Fruit fly (Drosophila melanogaster) whole organism, embryonic: ENCODE measurements around the gene ple.

Experiments used
- Aef1 ChIP-seq: fragments of 200-800 bp; sonication (Bioruptor generic); IDR thresholded peaks from 3 replicates; pipeline ENCODE4 v1.3.6; 2022; ENCODE audit warnings: missing biosample characterization, missing genetic modification characterization
- B-H1 ChIP-seq: fragments of 200-800 bp; sonication (Bioruptor generic); IDR thresholded peaks from 3 replicates; pipeline ENCODE4 v1.3.6; 2022; ENCODE audit warnings: missing biosample characterization, missing genetic modification characterization
- Bdp1 ChIP-seq: fragments of 200-800 bp; sonication (Bioruptor generic); optimal IDR thresholded peaks from 3 replicates; lab custom pipeline; 2016; ENCODE audit warnings: missing biosample characterization, missing genetic modification characterization
- Blimp-1 ChIP-seq: fragments of 200-800 bp; sonication (Bioruptor generic); optimal IDR thresholded peaks from 3 replicates; lab custom pipeline; 2018; ENCODE audit warnings: missing biosample characterization, missing genetic modification characterization, mild to moderate bottlenecking, moderate library complexity, missing genetic modification reagents
- CG10267 ChIP-seq: fragments of 200-800 bp; sonication (Bioruptor generic); optimal IDR thresholded peaks from 2 replicates; lab custom pipeline; 2018; ENCODE audit warnings: missing biosample characterization, mild to moderate bottlenecking, missing genetic modification characterization, moderate library complexity
- CG10431 ChIP-seq: fragments of 200-800 bp; sonication (Bioruptor generic); optimal IDR thresholded peaks from 3 replicates; lab custom pipeline; 2018; ENCODE audit warnings: missing biosample characterization, mild to moderate bottlenecking, missing genetic modification characterization
- CG13775 ChIP-seq: fragments of 200-800 bp; sonication (Bioruptor generic); optimal IDR thresholded peaks from 3 replicates; lab custom pipeline; 2017; ENCODE audit warnings: missing biosample characterization, mild to moderate bottlenecking, missing genetic modification characterization
- CG13894 ChIP-seq: fragments of 200-800 bp; sonication (Bioruptor generic); optimal IDR thresholded peaks from 3 replicates; lab custom pipeline; 2018; ENCODE audit warnings: missing biosample characterization, mild to moderate bottlenecking, missing genetic modification characterization, moderate library complexity
- CG14050 ChIP-seq: fragments of 200-800 bp; sonication (Bioruptor generic); IDR thresholded peaks from 3 replicates; pipeline ENCODE4 v1.3.6; 2022; ENCODE audit warnings: missing biosample characterization, missing genetic modification characterization
- CG15601 ChIP-seq: fragments of 200-800 bp; sonication (Bioruptor generic); optimal IDR thresholded peaks from 3 replicates; lab custom pipeline; 2019; ENCODE audit warnings: missing biosample characterization, mild to moderate bottlenecking, missing genetic modification characterization, moderate library complexity
- CG17186 ChIP-seq: fragments of 200-800 bp; sonication (Bioruptor generic); optimal IDR thresholded peaks from 3 replicates; lab custom pipeline; 2017; ENCODE audit warnings: missing biosample characterization, missing genetic modification reagents, missing genetic modification characterization
- CG17912 ChIP-seq: fragments of 200-800 bp; sonication (Bioruptor generic); optimal IDR thresholded peaks from 2 replicates; lab custom pipeline; 2018; ENCODE audit warnings: missing biosample characterization, mild to moderate bottlenecking, missing genetic modification characterization
- CG1832 ChIP-seq: fragments of 200-800 bp; sonication (Bioruptor generic); optimal IDR thresholded peaks from 2 replicates; lab custom pipeline; 2017; ENCODE audit warnings: missing biosample characterization, mild to moderate bottlenecking, missing genetic modification characterization, inconsistent platforms
- CG32532 ChIP-seq: fragments of 200-800 bp; sonication (Bioruptor generic); IDR thresholded peaks from 2 replicates; pipeline ENCODE4 v1.3.6; 2022; ENCODE audit warnings: missing biosample characterization, missing genetic modification characterization
- CG3726 ChIP-seq: fragments of 200-800 bp; sonication (Bioruptor generic); IDR thresholded peaks from 3 replicates; pipeline ENCODE4, ENCODE4 v1.3.6; 2022; ENCODE audit warnings: missing biosample characterization, missing genetic modification characterization
- CG4854 ChIP-seq: fragments of 200-800 bp; sonication (Bioruptor generic); optimal IDR thresholded peaks from 2 replicates; lab custom pipeline; 2016; ENCODE audit warnings: missing biosample characterization, missing genetic modification characterization, inconsistent platforms
- CG6175 ChIP-seq: fragments of 200-800 bp; sonication (Bioruptor generic); IDR thresholded peaks from 3 replicates; pipeline ENCODE4 v1.3.6; 2022; ENCODE audit warnings: missing biosample characterization, missing genetic modification characterization
- CG6654 ChIP-seq: fragments of 200-800 bp; sonication (Bioruptor generic); optimal IDR thresholded peaks from 2 replicates; lab custom pipeline; 2017; ENCODE audit warnings: missing biosample characterization, mild to moderate bottlenecking, missing genetic modification characterization
- CG9932 ChIP-seq: fragments of 200-800 bp; sonication (Bioruptor generic); IDR thresholded peaks from 2 replicates; pipeline ENCODE4 v1.3.6; 2022; ENCODE audit warnings: missing biosample characterization, missing genetic modification characterization
- Fer1 ChIP-seq: fragments of 200-800 bp; sonication (Bioruptor generic); optimal IDR thresholded peaks from 2 replicates; lab custom pipeline; 2017; ENCODE audit warnings: missing biosample characterization, mild to moderate bottlenecking, missing genetic modification characterization
- HLH3B ChIP-seq: fragments of 200-800 bp; sonication (Bioruptor generic); IDR thresholded peaks from 2 replicates; pipeline ENCODE4 v1.3.6; 2022; ENCODE audit warnings: missing biosample characterization, missing genetic modification characterization
- HmgD ChIP-seq: fragments of 200-800 bp; sonication (Bioruptor generic); optimal IDR thresholded peaks from 3 replicates; lab custom pipeline; 2016; ENCODE audit warnings: missing biosample characterization, missing genetic modification characterization
- Hsf ChIP-seq: fragments of 200-800 bp; sonication (Bioruptor generic); optimal IDR thresholded peaks from 3 replicates; lab custom pipeline; 2016; ENCODE audit warnings: missing biosample characterization, missing genetic modification characterization
- Mrtf ChIP-seq: fragments of 200-800 bp; sonication (Bioruptor generic); IDR thresholded peaks from 3 replicates; pipeline ENCODE4 v1.3.6; 2022; ENCODE audit warnings: missing biosample characterization, missing genetic modification characterization
- PHDP ChIP-seq: fragments of 200-800 bp; sonication (Bioruptor generic); optimal IDR thresholded peaks from 3 replicates; lab custom pipeline; 2018; ENCODE audit warnings: missing biosample characterization, mild to moderate bottlenecking, missing genetic modification characterization, moderate library complexity
- Ravus ChIP-seq: fragments of 200-800 bp; sonication (Bioruptor generic); IDR thresholded peaks from 2 replicates; pipeline ENCODE4 v1.3.6; 2022; ENCODE audit warnings: missing biosample characterization, missing genetic modification characterization
- Tbp ChIP-seq: fragments of >200 bp; optimal IDR thresholded peaks from 2 replicates; lab custom pipeline; 2018; ENCODE audit warnings: missing biosample characterization, missing genetic modification characterization
- ac ChIP-seq: fragments of 200-800 bp; sonication (Bioruptor generic); optimal IDR thresholded peaks from 3 replicates; lab custom pipeline; 2017; ENCODE audit warnings: missing biosample characterization, mild to moderate bottlenecking, missing genetic modification characterization
- az2 ChIP-seq: fragments of 200-800 bp; sonication (Bioruptor generic); optimal IDR thresholded peaks from 3 replicates; lab custom pipeline; 2016; ENCODE audit warnings: missing biosample characterization, missing genetic modification characterization
- bowl ChIP-seq: fragments of 200-800 bp; sonication (Bioruptor generic); IDR thresholded peaks from 2 replicates; pipeline ENCODE4 v1.3.6; 2022; ENCODE audit warnings: missing biosample characterization, missing genetic modification characterization
- br ChIP-seq: fragments of >200 bp; optimal IDR thresholded peaks from 2 replicates; lab custom pipeline; 2017
- cad ChIP-seq: fragments of >200 bp; optimal IDR thresholded peaks from 2 replicates; lab custom pipeline; 2017; ENCODE audit warnings: missing biosample characterization, missing genetic modification characterization
- chm ChIP-seq: fragments of 200-800 bp; sonication (Bioruptor generic); IDR thresholded peaks from 2 replicates; pipeline ENCODE4 v1.3.6; 2022; ENCODE audit warnings: missing biosample characterization, missing genetic modification characterization
- cwo ChIP-seq: fragments of 200-800 bp; sonication (Bioruptor generic); optimal IDR thresholded peaks from 3 replicates; lab custom pipeline; 2017; ENCODE audit warnings: missing biosample characterization, missing genetic modification characterization, mild to moderate bottlenecking, moderate library complexity, missing genetic modification reagents
- danr ChIP-seq: fragments of 200-800 bp; sonication (Bioruptor generic); IDR thresholded peaks from 2 replicates; pipeline ENCODE4 v1.3.6; 2022; ENCODE audit warnings: missing biosample characterization, missing genetic modification characterization
- dmrt11E ChIP-seq: fragments of 200-800 bp; sonication (Bioruptor generic); optimal IDR thresholded peaks from 3 replicates; lab custom pipeline; 2018; ENCODE audit warnings: missing biosample characterization, mild to moderate bottlenecking, missing genetic modification characterization, moderate library complexity
- en ChIP-seq: fragments of 200-800 bp; sonication (Bioruptor generic); optimal IDR thresholded peaks from 2 replicates; lab custom pipeline; 2016; ENCODE audit warnings: missing biosample characterization, missing genetic modification characterization
- eve ChIP-seq, 2 experiments: fragments of >200 bp; optimal IDR thresholded peaks; 2 replicates each; lab custom pipeline; 2017; ENCODE audit warnings: missing biosample characterization in 2 of 2, missing genetic modification characterization in 2 of 2
- fd3F ChIP-seq: fragments of 200-800 bp; sonication (Bioruptor generic); optimal IDR thresholded peaks from 2 replicates; lab custom pipeline; 2018; ENCODE audit warnings: missing biosample characterization, mild to moderate bottlenecking, missing genetic modification characterization, moderate library complexity
- gsb-n ChIP-seq: fragments of 200-800 bp; sonication (Bioruptor generic); optimal IDR thresholded peaks from 3 replicates; lab custom pipeline; 2018; ENCODE audit warnings: missing biosample characterization, mild to moderate bottlenecking, missing genetic modification characterization
- hbn ChIP-seq: fragments of 200-800 bp; sonication (Bioruptor generic); IDR thresholded peaks from 2 replicates; pipeline ENCODE4 v1.3.6; 2022; ENCODE audit warnings: missing biosample characterization, missing genetic modification characterization; ENCODE audit not compliant: partially characterized antibody
- inv ChIP-seq: fragments of 200-800 bp; sonication (Bioruptor generic); IDR thresholded peaks from 2 replicates; pipeline ENCODE4 v1.3.6; 2022; ENCODE audit warnings: missing biosample characterization, missing genetic modification characterization; ENCODE audit not compliant: partially characterized antibody
- jigr1 ChIP-seq: fragments of 200-800 bp; sonication (Bioruptor generic); IDR thresholded peaks from 3 replicates; pipeline ENCODE4 v1.3.6; 2022; ENCODE audit warnings: missing biosample characterization, missing genetic modification characterization
- jing ChIP-seq: fragments of 200-800 bp; sonication (Bioruptor generic); optimal IDR thresholded peaks from 2 replicates; lab custom pipeline; 2018; ENCODE audit warnings: missing biosample characterization, mild to moderate bottlenecking, missing genetic modification characterization
- lab ChIP-seq: fragments of 200-800 bp; sonication (Bioruptor generic); optimal IDR thresholded peaks from 3 replicates; lab custom pipeline; 2017; ENCODE audit warnings: missing biosample characterization, missing genetic modification characterization, mild to moderate bottlenecking, moderate library complexity, missing genetic modification reagents
- lilli ChIP-seq: fragments of 200-800 bp; sonication (Bioruptor generic); optimal IDR thresholded peaks from 3 replicates; lab custom pipeline; 2016; ENCODE audit warnings: missing biosample characterization, missing genetic modification characterization
- odd ChIP-seq: fragments of 200-800 bp; sonication (Bioruptor generic); optimal IDR thresholded peaks from 2 replicates; lab custom pipeline; 2017; ENCODE audit warnings: missing biosample characterization, mild to moderate bottlenecking, missing genetic modification characterization
- sd ChIP-seq: fragments of 200-800 bp; sonication (Bioruptor generic); optimal IDR thresholded peaks from 3 replicates; lab custom pipeline; 2018; ENCODE audit warnings: missing biosample characterization, mild to moderate bottlenecking, missing genetic modification characterization, moderate library complexity
- tin ChIP-seq: fragments of 200-800 bp; sonication (Bioruptor generic); optimal IDR thresholded peaks from 3 replicates; lab custom pipeline; 2016; ENCODE audit warnings: missing biosample characterization, missing genetic modification characterization
- vnd ChIP-seq: fragments of 200-800 bp; sonication (Bioruptor generic); IDR thresholded peaks from 3 replicates; pipeline ENCODE4 v1.3.6; 2022; ENCODE audit warnings: missing biosample characterization, missing genetic modification characterization; ENCODE audit not compliant: partially characterized antibody
- zen2 ChIP-seq: fragments of 200-800 bp; sonication (Bioruptor generic); IDR thresholded peaks from 3 replicates; pipeline ENCODE4 v1.3.6; 2022; ENCODE audit warnings: missing biosample characterization, missing genetic modification characterization; ENCODE audit not compliant: partially characterized antibody

Gene ple

DNA sequence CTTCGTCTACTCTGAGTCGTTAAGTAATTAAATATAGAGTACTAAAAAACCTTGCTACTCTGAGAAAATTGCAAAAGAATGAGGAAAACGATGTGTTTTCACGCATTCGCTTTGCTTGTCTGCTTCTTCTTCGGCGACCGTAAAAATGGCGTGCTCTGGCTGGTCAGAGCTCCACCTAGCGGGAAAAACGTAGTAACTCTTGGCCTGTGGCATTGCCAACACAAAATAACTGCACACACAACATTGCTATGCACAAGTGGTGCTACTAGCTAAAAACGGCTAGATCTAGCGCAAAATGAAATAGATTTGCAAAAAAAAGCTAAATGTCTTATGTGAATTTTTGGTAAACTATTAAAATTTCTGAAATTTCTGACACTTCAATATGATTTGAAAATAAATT is 27.8 kb upstream of the ple start (continued):
- TF ChIP-seq CG32532 (GFP tag; lab: Robert Waterston, UW) (peak; percentile 78), Ravus (GFP tag; lab: Robert Waterston, UW) (no peak), Hsf (GFP tag; lab: Kevin White, UChicago) (peak; percentile 55), CG10431 (GFP tag; lab: Kevin White, UChicago) (peak; percentile 100), dmrt11E (tag; lab: Kevin White, UChicago) (peak; percentile 34), inv (no peak), lab (GFP tag; lab: Kevin White, UChicago) (peak; percentile 43), lilli (peak; percentile 65), CG15601 (tag; lab: Kevin White, UChicago) (peak; percentile 8), B-H1 (GFP tag; lab: Robert Waterston, UW) (no peak; the same call in 2 of the 3 replicates), CG3726 (GFP tag; lab: Robert Waterston, UW) (no peak), sd (peak; percentile 93), Tbp (GFP tag; lab: Kevin White, UChicago) (no peak), bowl (GFP tag; lab: Robert Waterston, UW) (peak; percentile 62; the same call in 1 of the 2 replicates), cwo (no peak), chm (0 out of 2 replicates have a peak, but pooled peaks have one; percentile 56), fd3F (GFP tag; lab: Kevin White, UChicago) (peak; percentile 16), odd (no peak), Fer1 (GFP tag; lab: Kevin White, UChicago) (peak; percentile 30), Aef1 (GFP tag; lab: Robert Waterston, UW) (peak; percentile 30; the same call in 1 of the 3 replicates), CG17186 (GFP tag; lab: Kevin White, UChicago) (no peak), danr (GFP tag; lab: Robert Waterston, UW) (no peak), HmgD (GFP tag; lab: Kevin White, UChicago) (peak; percentile 20), CG1832 (GFP tag; lab: Kevin White, UChicago) (no peak), jigr1 (GFP tag; lab: Robert Waterston, UW) (peak; percentile 17; the same call in 1 of the 3 replicates), CG4854 (peak; percentile 12), Blimp-1 (GFP tag; lab: Kevin White, UChicago) (peak; percentile 4), Mrtf (GFP tag; lab: Robert Waterston, UW) (no peak; the same call in 2 of the 3 replicates), jing (GFP tag; lab: Kevin White, UChicago) (no peak), CG13775 (peak; percentile 11), CG6175 (GFP tag; lab: Robert Waterston, UW) (peak; percentile 16; the same call in 1 of the 3 replicates), CG13894 (tag; lab: Kevin White, UChicago) (peak; percentile 64), hbn (GFP tag; lab: Robert Waterston, UW) (0 out of 2 replicates have a peak, but pooled peaks have one; percentile 19), vnd (GFP tag; lab: Robert Waterston, UW) (no peak), zen2 (GFP tag; lab: Robert Waterston, UW) (no peak), CG9932 (GFP tag; lab: Robert Waterston, UW) (peak; percentile 84), PHDP (tag; lab: Kevin White, UChicago) (peak; percentile 40), ac (GFP tag; lab: Kevin White, UChicago) (no peak), Bdp1 (GFP tag; lab: Kevin White, UChicago) (no peak), en (GFP tag; lab: Kevin White, UChicago) (no peak), CG17912 (GFP tag; lab: Kevin White, UChicago) (peak; percentile 76), CG6654 (no peak), CG14050 (GFP tag; lab: Robert Waterston, UW) (peak; percentile 35; the same call in 1 of the 3 replicates), tin (GFP tag; lab: Kevin White, UChicago) (peak; percentile 40), CG10267 (tag; lab: Kevin White, UChicago) (peak; percentile 49), HLH3B (peak; percentile 34; the same call in 1 of the 2 replicates), az2 (peak; percentile 9), cad (GFP tag; lab: Kevin White, UChicago) (no peak), br (lab: Kevin White, UChicago) (no peak), eve (GFP tag; optimal IDR thresholded peaks at IDR 0.05; lab: Kevin White, UChicago) (no peak), gsb-n (tag; lab: Kevin White, UChicago) (peak; percentile 62)
